Fruit fly (Drosophila melanogaster) whole organism, embryonic: Measurements from ENCODE around the gene DNAlig4.

Experiments
- Atf3 ChIP-seq: fragments of 200-800 bp; sonication (Bioruptor generic); optimal IDR thresholded peaks from 3 replicates; lab custom pipeline; 2016; ENCODE audit warnings: missing biosample characterization, missing genetic modification characterization
- B-H2 ChIP-seq: fragments of 200-800 bp; sonication (Bioruptor generic); optimal IDR thresholded peaks from 2 replicates; lab custom pipeline; 2018; ENCODE audit warnings: missing biosample characterization, mild to moderate bottlenecking, missing genetic modification characterization
- CG10431 ChIP-seq: fragments of 200-800 bp; sonication (Bioruptor generic); optimal IDR thresholded peaks from 3 replicates; lab custom pipeline; 2018; ENCODE audit warnings: missing biosample characterization, mild to moderate bottlenecking, missing genetic modification characterization
- CG11695 ChIP-seq: fragments of 200-800 bp; sonication (Bioruptor generic); IDR thresholded peaks from 3 replicates; pipeline ENCODE4 v1.3.6; 2022; ENCODE audit warnings: missing biosample characterization, missing genetic modification characterization
- CG12071 ChIP-seq: fragments of 200-800 bp; sonication (Bioruptor generic); optimal IDR thresholded peaks from 3 replicates; lab custom pipeline; 2018; ENCODE audit warnings: missing biosample characterization, mild to moderate bottlenecking, missing genetic modification characterization
- CG13624 ChIP-seq: fragments of 200-800 bp; sonication (Bioruptor generic); optimal IDR thresholded peaks from 2 replicates; lab custom pipeline; 2016; ENCODE audit warnings: missing biosample characterization, missing genetic modification characterization
- CG14965 ChIP-seq: fragments of 200-800 bp; sonication (Bioruptor generic); optimal IDR thresholded peaks from 2 replicates; lab custom pipeline; 2016; ENCODE audit warnings: missing biosample characterization, missing genetic modification characterization, borderline replicate concordance
- CG1529 ChIP-seq: fragments of 200-800 bp; sonication (Bioruptor generic); optimal IDR thresholded peaks from 3 replicates; lab custom pipeline; 2018; ENCODE audit warnings: missing biosample characterization, missing genetic modification characterization
- CG16863 ChIP-seq: fragments of 200-800 bp; sonication (Bioruptor generic); optimal IDR thresholded peaks from 3 replicates; lab custom pipeline; 2016; ENCODE audit warnings: missing biosample characterization, missing genetic modification characterization
- CG18011 ChIP-seq: fragments of 200-800 bp; sonication (Bioruptor generic); optimal IDR thresholded peaks from 2 replicates; lab custom pipeline; 2017; ENCODE audit warnings: missing biosample characterization, missing genetic modification characterization, mild to moderate bottlenecking, moderate library complexity, missing genotype
- CG30020 ChIP-seq: fragments of 200-800 bp; optimal IDR thresholded peaks from 2 replicates; lab custom pipeline; 2019; ENCODE audit warnings: missing biosample characterization, mild to moderate bottlenecking, missing genetic modification characterization, moderate library complexity
- CG3726 ChIP-seq: fragments of 200-800 bp; sonication (Bioruptor generic); IDR thresholded peaks from 3 replicates; pipeline ENCODE4, ENCODE4 v1.3.6; 2022; ENCODE audit warnings: missing biosample characterization, missing genetic modification characterization
- CG42726 ChIP-seq: fragments of 200-800 bp; sonication (Bioruptor generic); IDR thresholded peaks from 2 replicates; pipeline ENCODE4 v1.3.6; 2022; ENCODE audit warnings: missing biosample characterization, missing genetic modification characterization; ENCODE audit not compliant: partially characterized antibody
- CG4730 ChIP-seq: fragments of 200-800 bp; sonication (Bioruptor generic); IDR thresholded peaks from 2 replicates; pipeline ENCODE4 v1.3.6; 2022; ENCODE audit warnings: missing biosample characterization, missing genetic modification characterization
- CG4820 ChIP-seq: fragments of 200-800 bp; sonication (Bioruptor generic); optimal IDR thresholded peaks from 3 replicates; lab custom pipeline; 2016; ENCODE audit warnings: missing biosample characterization, missing genetic modification characterization
- CG6765 ChIP-seq: fragments of 200-800 bp; sonication (Bioruptor generic); optimal IDR thresholded peaks from 3 replicates; lab custom pipeline; 2017; ENCODE audit warnings: missing biosample characterization, mild to moderate bottlenecking, missing genetic modification characterization
- CG6854 ChIP-seq: fragments of 200-800 bp; sonication (Bioruptor generic); optimal IDR thresholded peaks from 3 replicates; lab custom pipeline; 2017; ENCODE audit warnings: missing biosample characterization, mild to moderate bottlenecking, missing genetic modification characterization
- CG7357 ChIP-seq: fragments of 200-800 bp; sonication (Bioruptor generic); IDR thresholded peaks from 3 replicates; pipeline ENCODE4 v1.3.6; 2022; ENCODE audit warnings: missing biosample characterization, missing genetic modification characterization
- CTCF ChIP-seq: fragments of 200-800 bp; sonication (Bioruptor generic); optimal IDR thresholded peaks from 2 replicates; lab custom pipeline; 2017; ENCODE audit warnings: missing biosample characterization, mild to moderate bottlenecking, missing genetic modification characterization, moderate library complexity
- Chrac-16 ChIP-seq: fragments of 200-800 bp; sonication (Bioruptor generic); optimal IDR thresholded peaks from 3 replicates; lab custom pipeline; 2016; ENCODE audit warnings: missing biosample characterization, missing genetic modification characterization
- D19A ChIP-seq: fragments of 200-800 bp; optimal IDR thresholded peaks from 3 replicates; lab custom pipeline; 2019; ENCODE audit warnings: missing biosample characterization, mild to moderate bottlenecking, missing genetic modification characterization, moderate library complexity
- Dfd ChIP-seq, 2 experiments: fragments of >200 bp; optimal IDR thresholded peaks; 2 replicates each; lab custom pipeline; 2017; ENCODE audit warnings: missing biosample characterization in 2 of 2, missing genetic modification characterization in 2 of 2
- Dip2 ChIP-seq: fragments of 200-800 bp; sonication (Bioruptor generic); IDR thresholded peaks from 2 replicates; pipeline ENCODE4 v1.3.6; 2022; ENCODE audit warnings: missing biosample characterization, missing genetic modification characterization
- Eip74EF ChIP-seq, 2 experiments: fragments of 200-800 bp in 1 of 2; fragments of >200 bp in 1 of 2; sonication (Bioruptor generic) in 1 of 2; optimal IDR thresholded peaks; 2 replicates each; lab custom pipeline; 2017 to 2019; ENCODE audit warnings: missing biosample characterization in 2 of 2, missing genetic modification characterization in 2 of 2, mild to moderate bottlenecking in 1 of 2, moderate library complexity in 1 of 2
- HLH4C ChIP-seq: fragments of 200-800 bp; sonication (Bioruptor generic); IDR thresholded peaks from 3 replicates; pipeline ENCODE4 v1.3.6; 2022; ENCODE audit warnings: missing biosample characterization, missing genetic modification characterization; ENCODE audit not compliant: partially characterized antibody
- Meics ChIP-seq: fragments of 200-800 bp; sonication (Bioruptor generic); optimal IDR thresholded peaks from 2 replicates; lab custom pipeline; 2017; ENCODE audit warnings: missing biosample characterization, mild to moderate bottlenecking, missing genetic modification characterization
- NK7.1 ChIP-seq: fragments of 200-800 bp; sonication (Bioruptor generic); optimal IDR thresholded peaks from 3 replicates; lab custom pipeline; 2016; ENCODE audit warnings: missing biosample characterization, missing genetic modification characterization
- Optix ChIP-seq: fragments of 200-800 bp; sonication (Bioruptor generic); IDR thresholded peaks from 3 replicates; pipeline ENCODE4 v1.3.6; 2022; ENCODE audit warnings: missing biosample characterization, missing genetic modification characterization
- Scr ChIP-seq: fragments of 200-800 bp; sonication (Bioruptor generic); IDR thresholded peaks from 2 replicates; pipeline ENCODE4 v1.3.6; 2022; ENCODE audit warnings: missing biosample characterization, missing genetic modification characterization; ENCODE audit not compliant: partially characterized antibody
- Sin3A ChIP-seq: fragments of >200 bp; optimal IDR thresholded peaks from 2 replicates; lab custom pipeline; 2018
- Taf1 ChIP-seq: fragments of 200-800 bp; sonication (Bioruptor generic); IDR thresholded peaks from 2 replicates; pipeline ENCODE4 v1.3.6; 2022; ENCODE audit warnings: missing biosample characterization, missing genetic modification characterization
- al ChIP-seq: fragments of 200-800 bp; sonication (Bioruptor generic); IDR thresholded peaks from 2 replicates; pipeline ENCODE4 v1.3.6; 2022; ENCODE audit warnings: missing biosample characterization, missing genetic modification characterization
- ap ChIP-seq: fragments of 200-800 bp; sonication (Bioruptor generic); IDR thresholded peaks from 2 replicates; pipeline ENCODE4 v1.3.6; 2022; ENCODE audit warnings: missing biosample characterization, missing genetic modification characterization
- ara ChIP-seq: fragments of 200-800 bp; sonication (Bioruptor generic); IDR thresholded peaks from 2 replicates; pipeline ENCODE4 v1.3.6; 2022; ENCODE audit warnings: missing biosample characterization, missing genetic modification characterization
- ato ChIP-seq: fragments of 200-800 bp; sonication (Bioruptor generic); IDR thresholded peaks from 2 replicates; pipeline ENCODE4 v1.3.6; 2022; ENCODE audit warnings: missing biosample characterization, missing genetic modification characterization; ENCODE audit not compliant: partially characterized antibody
- bowl ChIP-seq: fragments of 200-800 bp; sonication (Bioruptor generic); IDR thresholded peaks from 2 replicates; pipeline ENCODE4 v1.3.6; 2022; ENCODE audit warnings: missing biosample characterization, missing genetic modification characterization
- btn ChIP-seq: fragments of 200-800 bp; sonication (Bioruptor generic); optimal IDR thresholded peaks from 2 replicates; lab custom pipeline; 2016; ENCODE audit warnings: missing biosample characterization, missing genetic modification characterization
- dimm ChIP-seq: fragments of 200-800 bp; sonication (Bioruptor generic); IDR thresholded peaks from 2 replicates; pipeline ENCODE4 v1.3.6; 2022; ENCODE audit warnings: missing biosample characterization, missing genetic modification characterization
- esg ChIP-seq: fragments of 200-800 bp; sonication (Bioruptor generic); conservative IDR thresholded peaks from 2 replicates; pipeline ENCODE4 v1.3.6; 2022; ENCODE audit warnings: missing biosample characterization, missing genetic modification characterization
- gcm ChIP-seq: fragments of 200-800 bp; sonication (Bioruptor generic); optimal IDR thresholded peaks from 2 replicates; lab custom pipeline; 2019; ENCODE audit warnings: missing biosample characterization, mild to moderate bottlenecking, missing genetic modification characterization, moderate library complexity
- grn ChIP-seq: fragments of 200-800 bp; sonication (Bioruptor generic); optimal IDR thresholded peaks from 3 replicates; lab custom pipeline; 2017; ENCODE audit warnings: missing biosample characterization, missing genetic modification characterization
- gt ChIP-seq: fragments of 200-800 bp; sonication (Bioruptor generic); IDR thresholded peaks from 2 replicates; pipeline ENCODE4 v1.3.6; 2022; ENCODE audit warnings: missing biosample characterization, missing genetic modification characterization
- h ChIP-seq: fragments of >200 bp; optimal IDR thresholded peaks from 2 replicates; lab custom pipeline; 2017
- hth ChIP-seq: fragments of >200 bp; optimal IDR thresholded peaks from 2 replicates; lab custom pipeline; 2017; ENCODE audit warnings: inconsistent platforms
- kni ChIP-seq: fragments of 200-800 bp; sonication (Bioruptor generic); optimal IDR thresholded peaks from 3 replicates; lab custom pipeline; 2017; ENCODE audit warnings: mild to moderate bottlenecking, missing biosample characterization, missing genetic modification reagents, missing genetic modification characterization
- nerfin-1 ChIP-seq: fragments of 200-800 bp; sonication (Bioruptor generic); optimal IDR thresholded peaks from 3 replicates; lab custom pipeline; 2019; ENCODE audit warnings: missing biosample characterization, mild to moderate bottlenecking, missing genetic modification characterization, moderate library complexity
- p53 ChIP-seq: fragments of 200-800 bp; sonication (Bioruptor generic); optimal IDR thresholded peaks from 2 replicates; lab custom pipeline; 2016; ENCODE audit warnings: missing biosample characterization, missing genetic modification characterization
- pho ChIP-seq: fragments of 200-800 bp; sonication (Bioruptor generic); optimal IDR thresholded peaks from 2 replicates; lab custom pipeline; 2016; ENCODE audit warnings: missing biosample characterization, missing genetic modification characterization
- phol ChIP-seq: fragments of 200-800 bp; sonication (Bioruptor generic); optimal IDR thresholded peaks from 3 replicates; lab custom pipeline; 2018; ENCODE audit warnings: missing biosample characterization, mild to moderate bottlenecking, missing genetic modification characterization, moderate library complexity
- sr ChIP-seq: fragments of 200-800 bp; sonication (Bioruptor generic); IDR thresholded peaks from 3 replicates; pipeline ENCODE4 v1.3.6; 2022; ENCODE audit warnings: missing biosample characterization, missing genetic modification characterization
- ssp ChIP-seq: fragments of 200-800 bp; sonication (Bioruptor generic); IDR thresholded peaks from 2 replicates; pipeline ENCODE4 v1.3.6; 2022; ENCODE audit warnings: missing biosample characterization, missing genetic modification characterization
- zf30C ChIP-seq: fragments of 200-800 bp; sonication (Bioruptor generic); optimal IDR thresholded peaks from 3 replicates; lab custom pipeline; 2018; ENCODE audit warnings: missing biosample characterization, mild to moderate bottlenecking, missing genetic modification characterization

The DNAlig4 gene

dm6 chrX:13616417-13617050 is 51.1 kb downstream of the DNAlig4 start, which contains the start of the genes tth and Tango2 (continued):
- no peak for TF ChIP-seq CG1529 (GFP tag; lab: Kevin White, UChicago)
- TF ChIP-seq pho (GFP tag; lab: Kevin White, UChicago), result peak; percentile 63
- peak; percentile 70 for TF ChIP-seq al (GFP tag; lab: Robert Waterston, UW)
- TF ChIP-seq CG6854 (GFP tag; lab: Kevin White, UChicago), result no peak
- no peak for TF ChIP-seq CG4730 (GFP tag; lab: Robert Waterston, UW)
- no peak for TF ChIP-seq ssp
- no peak for TF ChIP-seq gt (GFP tag; lab: Robert Waterston, UW)
- no peak for TF ChIP-seq CG42726
- no peak for TF ChIP-seq btn (GFP tag; lab: Kevin White, UChicago)
- peak; percentile 28 for TF ChIP-seq CG18011 (GFP tag; lab: Kevin White, UChicago)
- TF ChIP-seq B-H2 (GFP tag; lab: Kevin White, UChicago), result peak; percentile 46
- TF ChIP-seq kni (GFP tag; lab: Kevin White, UChicago), result no peak
- TF ChIP-seq Meics, result peak; percentile 79
- TF ChIP-seq ato (GFP tag; lab: Robert Waterston, UW), result no peak
- peak; percentile 55 for TF ChIP-seq ara
- TF ChIP-seq CG7357 (GFP tag; lab: Robert Waterston, UW), result peak; percentile 59; the same call in 2 of the 3 replicates
- TF ChIP-seq CG11695, result peak; percentile 70; the same call in 2 of the 3 replicates
- TF ChIP-seq gcm, result peak; percentile 59
- peak; percentile 48 for TF ChIP-seq CG16863 (GFP tag; lab: Kevin White, UChicago)
- no peak for TF ChIP-seq sr (GFP tag; lab: Robert Waterston, UW)
- no peak for TF ChIP-seq Eip74EF (GFP tag; optimal IDR thresholded peaks at IDR 0.05; lab: Kevin White, UChicago)
- TF ChIP-seq CG12071, result no peak
- peak; percentile 36; the same call in 1 of the 2 replicates for TF ChIP-seq ap (GFP tag; lab: Robert Waterston, UW)
- no peak for TF ChIP-seq CG14965 (GFP tag; lab: Kevin White, UChicago)
- TF ChIP-seq Sin3A (lab: Kevin White, UChicago), result peak; percentile 94
- 0 out of 3 replicates have a peak, but pooled peaks have one; percentile 32 for TF ChIP-seq CG3726 (GFP tag; lab: Robert Waterston, UW)
- peak; percentile 68 for TF ChIP-seq nerfin-1
- TF ChIP-seq zf30C (GFP tag; lab: Kevin White, UChicago), result no peak
- TF ChIP-seq CG30020 (tag; lab: Kevin White, UChicago), result peak; percentile 58
- TF ChIP-seq phol (tag; lab: Kevin White, UChicago), result peak; percentile 61
- TF ChIP-seq Chrac-16 (GFP tag; lab: Kevin White, UChicago), result peak; percentile 60
- no peak for TF ChIP-seq p53
- no peak for TF ChIP-seq dimm (GFP tag; lab: Robert Waterston, UW)
- TF ChIP-seq HLH4C (GFP tag; lab: Robert Waterston, UW), result peak; percentile 52; the same call in 2 of the 3 replicates
- TF ChIP-seq Dip2 (GFP tag; lab: Robert Waterston, UW), result no peak
- TF ChIP-seq CG13624 (GFP tag; lab: Kevin White, UChicago), result peak; percentile 60
- peak; percentile 58 for TF ChIP-seq Atf3 (GFP tag; lab: Kevin White, UChicago)
- TF ChIP-seq Scr (GFP tag; lab: Robert Waterston, UW), result peak; percentile 72
- peak; percentile 75 for TF ChIP-seq esg
- TF ChIP-seq Dfd (GFP tag; optimal IDR thresholded peaks at IDR 0.05; lab: Kevin White, UChicago), result no peak
- no peak for TF ChIP-seq NK7.1
- peak; percentile 3 for TF ChIP-seq CG4820 (GFP tag; lab: Kevin White, UChicago)
- no peak for TF ChIP-seq CG10431
- no peak for TF ChIP-seq Taf1 (GFP tag; lab: Robert Waterston, UW)
- TF ChIP-seq grn (GFP tag; lab: Kevin White, UChicago), result peak; percentile 49
- TF ChIP-seq D19A (tag; lab: Kevin White, UChicago), result peak; percentile 51
- TF ChIP-seq CG6765 (GFP tag; lab: Kevin White, UChicago), result no peak
- no peak for TF ChIP-seq Optix (GFP tag; lab: Robert Waterston, UW)
- TF ChIP-seq bowl (GFP tag; lab: Robert Waterston, UW), result no peak
- TF ChIP-seq CTCF (GFP tag; lab: Kevin White, UChicago), result peak; percentile 4
- TF ChIP-seq hth (lab: Kevin White, UChicago), result no peak
- no peak for TF ChIP-seq h
